Worm (Caenorhabditis elegans) whole organism, L1 larva: Measurements from ENCODE around the gene F53F4.16.

Source experiments
- C04F5.9 ChIP-seq: sonication (generic microtip); optimal IDR thresholded peaks from 2 replicates; lab custom pipeline; 2016; ENCODE audit warnings: missing genetic modification characterization, missing compliant biosample characterization
- C16A3.4 ChIP-seq: fragments of 150-350 bp; optimal IDR thresholded peaks from 2 replicates; lab custom pipeline; 2014; ENCODE audit warnings: missing biosample characterization, missing genetic modification characterization
- alr-1 ChIP-seq: fragments of 200-800 bp; sonication (Bioruptor generic); optimal IDR thresholded peaks from 2 replicates; lab custom pipeline; 2018; ENCODE audit warnings: borderline replicate concordance, mild to moderate bottlenecking, missing genetic modification characterization, missing compliant biosample characterization
- aly-2 ChIP-seq: fragments of 150-350 bp; optimal IDR thresholded peaks from 2 replicates; lab custom pipeline; 2014; ENCODE audit warnings: missing biosample characterization, missing genetic modification characterization
- ama-1 ChIP-seq: fragments of 150-350 bp; optimal IDR thresholded peaks from 2 replicates; lab custom pipeline; 2014
- blmp-1 ChIP-seq: fragments of 150-350 bp; optimal IDR thresholded peaks from 2 replicates; lab custom pipeline; 2014; ENCODE audit warnings: missing biosample characterization, missing genetic modification characterization
- ceh-8 ChIP-seq: fragments of 200-800 bp; sonication (Bioruptor generic); optimal IDR thresholded peaks from 2 replicates; lab custom pipeline; 2018; ENCODE audit warnings: mild to moderate bottlenecking, missing genetic modification characterization, moderate library complexity, missing compliant biosample characterization
- ceh-88 ChIP-seq: fragments of 200-800 bp; sonication (Bioruptor generic); IDR thresholded peaks from 2 replicates; pipeline ENCODE4 v1.3.6; 2022; ENCODE audit warnings: missing genetic modification characterization, missing compliant biosample characterization
- ceh-90 ChIP-seq: sonication (generic microtip); optimal IDR thresholded peaks from 2 replicates; lab custom pipeline; 2016; ENCODE audit warnings: missing genetic modification characterization, missing compliant biosample characterization
- dsc-1 ChIP-seq: sonication (generic microtip); optimal IDR thresholded peaks from 2 replicates; lab custom pipeline; 2016; ENCODE audit warnings: mild to moderate bottlenecking, missing genetic modification characterization, missing compliant biosample characterization
- elt-2 ChIP-seq: sonication (generic microtip); optimal IDR thresholded peaks from 2 replicates; lab custom pipeline; 2016; ENCODE audit warnings: missing genetic modification characterization, mild to moderate bottlenecking, inconsistent platforms, missing compliant biosample characterization, missing genetic modification reagents
- elt-3 ChIP-seq, 6 experiments: fragments of 150-350 bp in 1 of 6; sonication (generic microtip); optimal IDR thresholded peaks; 2 replicates each; lab custom pipeline; 2017 to 2018; ENCODE audit warnings: missing biosample characterization in 6 of 6, missing genetic modification characterization in 6 of 6, inconsistent platforms in 1 of 6
- fkh-4 ChIP-seq: sonication (generic microtip); optimal IDR thresholded peaks from 2 replicates; lab custom pipeline; 2016; ENCODE audit warnings: missing compliant biosample characterization, missing genetic modification characterization, borderline replicate concordance
- grh-1 ChIP-seq: fragments of 200-800 bp; sonication (Bioruptor generic); IDR thresholded peaks from 2 replicates; pipeline ENCODE4 v1.3.6; 2022; ENCODE audit warnings: missing genetic modification reagents, missing genetic modification characterization, missing compliant biosample characterization
- hlh-17 ChIP-seq: fragments of 200-800 bp; sonication (Bioruptor generic); optimal IDR thresholded peaks from 2 replicates; lab custom pipeline; 2018; ENCODE audit warnings: missing genetic modification characterization, mild to moderate bottlenecking, missing compliant biosample characterization, moderate library complexity, borderline replicate concordance
- hpl-2 ChIP-seq: fragments of 150-350 bp; optimal IDR thresholded peaks from 2 replicates; lab custom pipeline; 2014; ENCODE audit warnings: missing biosample characterization, missing genetic modification reagents, missing genetic modification characterization
- isw-1 ChIP-seq: fragments of 200-800 bp; sonication (Bioruptor generic); IDR thresholded peaks from 2 replicates; pipeline ENCODE4 v1.3.6; 2022; ENCODE audit warnings: missing genetic modification characterization, missing compliant biosample characterization
- jun-1 ChIP-seq: fragments of 150-350 bp; optimal IDR thresholded peaks from 2 replicates; lab custom pipeline; 2014; ENCODE audit warnings: missing biosample characterization, missing genetic modification reagents, missing genetic modification characterization
- lin-14 ChIP-seq: fragments of 200-800 bp; sonication (Bioruptor generic); optimal IDR thresholded peaks from 2 replicates; lab custom pipeline; 2018; ENCODE audit warnings: mild to moderate bottlenecking, missing genetic modification characterization, moderate library complexity, missing compliant biosample characterization
- lsy-2 ChIP-seq, 2 experiments: fragments of 150-350 bp; optimal IDR thresholded peaks; 2 replicates each; lab custom pipeline; 2014; ENCODE audit warnings: missing biosample characterization in 2 of 2, missing genetic modification characterization in 2 of 2
- mab-9 ChIP-seq: fragments of 200-800 bp; sonication (Bioruptor generic); IDR thresholded peaks from 2 replicates; pipeline ENCODE4 v1.3.6; 2022; ENCODE audit warnings: missing genetic modification reagents, missing genetic modification characterization, missing compliant biosample characterization
- nhr-11 ChIP-seq: fragments of 150-350 bp; optimal IDR thresholded peaks from 2 replicates; lab custom pipeline; 2014; ENCODE audit warnings: missing biosample characterization, missing genetic modification characterization
- nhr-20 ChIP-seq: sonication (generic microtip); optimal IDR thresholded peaks from 2 replicates; lab custom pipeline; 2016; ENCODE audit warnings: mild to moderate bottlenecking, missing genetic modification characterization, missing compliant biosample characterization
- nhr-237 ChIP-seq: fragments of 150-350 bp; optimal IDR thresholded peaks from 2 replicates; lab custom pipeline; 2014; ENCODE audit warnings: missing biosample characterization, missing genetic modification characterization
- nhr-71 ChIP-seq: sonication (generic microtip); optimal IDR thresholded peaks from 2 replicates; lab custom pipeline; 2016; ENCODE audit warnings: mild to moderate bottlenecking, missing genetic modification characterization, moderate library complexity, missing compliant biosample characterization
- nhr-76 ChIP-seq: sonication (generic microtip); optimal IDR thresholded peaks from 2 replicates; lab custom pipeline; 2017; ENCODE audit warnings: missing biosample characterization, missing genetic modification characterization
- nhr-77 ChIP-seq: fragments of 150-350 bp; optimal IDR thresholded peaks from 2 replicates; lab custom pipeline; 2014; ENCODE audit warnings: missing biosample characterization, missing genetic modification characterization
- nhr-84 ChIP-seq: sonication (generic microtip); optimal IDR thresholded peaks from 2 replicates; lab custom pipeline; 2017; ENCODE audit warnings: missing biosample characterization, missing genetic modification characterization
- nhr-85 ChIP-seq: sonication (generic microtip); peaks from one replicate; lab custom pipeline; 2016; ENCODE audit warnings: missing genetic modification characterization, inconsistent platforms, missing compliant biosample characterization
- pax-3 ChIP-seq: fragments of 200-800 bp; sonication (Bioruptor generic); optimal IDR thresholded peaks from 2 replicates; lab custom pipeline; 2018; ENCODE audit warnings: mild to moderate bottlenecking, missing genetic modification characterization, moderate library complexity, missing compliant biosample characterization
- sptf-1 ChIP-seq: fragments of 150-350 bp; optimal IDR thresholded peaks from 2 replicates; lab custom pipeline; 2014; ENCODE audit warnings: missing biosample characterization, missing genetic modification characterization
- unc-30 ChIP-seq: sonication (generic microtip); optimal IDR thresholded peaks from 2 replicates; lab custom pipeline; 2017; ENCODE audit warnings: missing biosample characterization, missing genetic modification characterization
- unc-86 ChIP-seq: sonication (generic microtip); optimal IDR thresholded peaks from 2 replicates; lab custom pipeline; 2016; ENCODE audit warnings: missing genetic modification characterization, missing compliant biosample characterization
- unc-98 ChIP-seq: fragments of 200-800 bp; sonication (Bioruptor generic); IDR thresholded peaks from 2 replicates; pipeline ENCODE4 v1.3.6; 2022; ENCODE audit warnings: missing genetic modification characterization, missing compliant biosample characterization
- vab-15 ChIP-seq: sonication (generic microtip); optimal IDR thresholded peaks from 2 replicates; lab custom pipeline; 2017; ENCODE audit warnings: missing genotype, mild to moderate bottlenecking, missing genetic modification characterization, missing compliant biosample characterization

Gene F53F4.16

DNA sequence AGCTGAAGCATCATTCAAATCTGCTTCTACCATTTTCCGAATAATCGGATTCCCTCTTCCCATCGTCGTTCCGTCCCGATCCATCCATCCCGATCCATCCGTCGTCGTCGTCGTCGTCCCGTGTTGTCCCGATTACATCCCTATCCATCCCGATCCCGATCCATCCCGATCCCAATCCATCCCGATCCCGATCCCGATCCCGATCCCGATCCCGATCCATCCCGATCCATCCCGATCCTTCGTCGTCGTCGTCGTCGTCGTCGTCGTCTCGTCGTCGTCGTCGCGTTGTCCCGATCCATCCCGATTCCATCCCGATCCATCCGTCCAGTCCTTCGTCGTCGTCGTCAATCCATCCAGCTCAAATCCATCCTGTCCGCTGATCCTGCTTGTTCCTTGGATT lies 25.6 kb upstream of the F53F4.16 start:
- TF ChIP-seq vab-15 (tag; lab: Kevin White, UChicago) = no peak
- TF ChIP-seq ceh-90 (tag; lab: Kevin White, UChicago) = no peak
- TF ChIP-seq sptf-1 = no peak

DNA sequence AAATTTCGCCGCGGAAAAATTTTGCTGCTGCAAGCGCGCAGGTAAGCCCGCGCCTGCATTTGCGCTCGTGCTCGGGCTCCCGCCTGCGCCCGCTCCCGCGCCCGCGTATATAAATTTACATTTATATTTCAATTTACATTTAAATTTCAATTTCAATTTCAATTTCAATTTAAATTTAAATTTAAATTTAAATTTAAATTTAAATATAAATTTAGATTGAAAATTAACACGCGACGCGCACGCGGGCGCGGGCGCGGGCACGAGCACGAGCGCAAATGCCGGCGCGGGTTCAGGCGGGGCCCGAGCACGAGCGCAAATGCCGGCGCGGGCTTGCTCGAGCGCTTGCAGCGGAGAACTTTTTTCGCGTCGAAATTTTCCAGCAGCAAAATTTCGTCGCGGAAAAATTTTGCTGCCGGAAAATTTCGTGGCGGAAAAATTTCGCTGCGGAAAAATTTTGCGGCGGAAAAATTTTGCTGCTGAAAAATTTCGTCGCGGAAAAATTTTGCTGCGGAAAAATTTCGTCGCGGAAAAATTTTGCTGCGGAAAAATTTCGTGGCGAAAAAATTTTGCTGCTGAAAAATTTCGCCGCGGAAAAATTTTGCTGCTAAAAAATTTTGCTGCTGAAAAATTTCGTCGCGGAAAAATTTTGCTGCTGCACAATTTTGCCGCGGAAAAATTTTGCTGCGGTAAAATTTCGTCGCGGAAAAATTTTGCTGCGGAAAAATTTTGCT lies 24.4 kb upstream of the F53F4.16 start:
- TF ChIP-seq elt-3 (tag; optimal IDR thresholded peaks at IDR 0.05; lab: Kevin White, UChicago) (no peak), aly-2 (tag; lab: Kevin White, UChicago) (no peak), ama-1 (lab: Kevin White, UChicago) (no peak), unc-98 (no peak), mab-9 (GFP tag; lab: Robert Waterston, UW) (peak; percentile 72; the same call in 1 of the 2 replicates), ceh-8 (GFP tag; lab: Kevin White, UChicago) (peak; percentile 98), lsy-2 (tag; optimal IDR thresholded peaks at IDR 0.05; lab: Kevin White, UChicago) (no peak), ceh-90 (tag; lab: Kevin White, UChicago) (no peak)

DNA sequence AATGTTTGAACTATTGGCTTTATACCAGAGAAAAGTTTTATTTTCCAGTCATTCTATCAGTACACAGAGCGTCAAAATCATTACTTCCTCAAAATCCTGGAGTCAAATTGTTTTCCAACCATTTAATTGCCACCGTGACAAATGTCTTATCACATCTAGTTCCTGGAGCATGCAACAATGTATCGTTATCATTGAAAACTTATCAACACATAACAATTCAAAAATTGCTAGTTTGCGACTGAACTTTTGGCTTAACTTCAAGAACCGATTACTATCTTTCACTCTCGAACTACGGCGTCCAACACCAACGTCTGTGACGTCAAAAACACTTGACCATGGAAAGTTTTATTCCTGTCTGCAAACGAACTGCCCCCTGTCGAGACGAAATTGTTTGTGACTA lies 16.4 kb upstream of the F53F4.16 start:
- TF ChIP-seq alr-1 (tag; lab: Kevin White, UChicago) (no peak), blmp-1 (no peak), lin-14 (GFP tag; lab: Kevin White, UChicago) (peak; percentile 14), jun-1 (tag; lab: Kevin White, UChicago) (peak; percentile 3), ama-1 (lab: Kevin White, UChicago) (no peak), nhr-11 (tag; lab: Kevin White, UChicago) (no peak), pax-3 (peak; percentile 30), lsy-2 (tag; optimal IDR thresholded peaks at IDR 0.05; lab: Kevin White, UChicago) (no peak), nhr-76 (tag; lab: Kevin White, UChicago) (no peak), C16A3.4 (tag; lab: Kevin White, UChicago) (no peak), nhr-71 (peak; percentile 20), elt-2 (tag; lab: Kevin White, UChicago) (peak; percentile 94), ceh-88 (GFP tag; lab: Robert Waterston, UW) (no peak), elt-3 (tag; optimal IDR thresholded peaks at IDR 0.05; lab: Kevin White, UChicago) (no peak), nhr-237 (tag; lab: Kevin White, UChicago) (no peak), unc-30 (tag; lab: Kevin White, UChicago) (no peak), hlh-17 (no peak), grh-1 (GFP tag; lab: Robert Waterston, UW) (no peak), unc-86 (no peak)

DNA sequence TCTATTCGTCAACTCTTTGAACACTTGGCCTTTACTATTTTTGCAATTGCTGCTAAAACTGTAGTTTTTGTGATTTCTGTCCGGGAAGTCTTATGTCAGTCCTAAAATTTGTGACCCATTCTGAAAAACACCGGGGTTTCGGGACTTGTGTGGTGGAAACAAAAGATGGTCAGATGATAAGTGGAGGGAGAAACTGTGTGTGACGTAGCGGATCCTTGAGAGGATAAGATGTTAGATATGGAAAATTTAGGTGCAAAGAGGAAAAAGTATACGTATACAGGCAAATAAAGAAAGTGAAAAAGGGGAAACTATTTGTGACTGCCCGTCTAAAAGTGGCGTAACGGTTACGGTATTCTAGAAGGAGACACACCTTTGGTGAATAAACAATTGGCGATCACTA lies 14.8 kb upstream of the F53F4.16 start:
- peak; percentile 73 for TF ChIP-seq blmp-1
- peak; percentile 57 for TF ChIP-seq nhr-85
- peak; percentile 0 for TF ChIP-seq nhr-20 (tag; lab: Kevin White, UChicago)
- TF ChIP-seq nhr-84 = no peak
- no peak for TF ChIP-seq ama-1 (lab: Kevin White, UChicago)

DNA sequence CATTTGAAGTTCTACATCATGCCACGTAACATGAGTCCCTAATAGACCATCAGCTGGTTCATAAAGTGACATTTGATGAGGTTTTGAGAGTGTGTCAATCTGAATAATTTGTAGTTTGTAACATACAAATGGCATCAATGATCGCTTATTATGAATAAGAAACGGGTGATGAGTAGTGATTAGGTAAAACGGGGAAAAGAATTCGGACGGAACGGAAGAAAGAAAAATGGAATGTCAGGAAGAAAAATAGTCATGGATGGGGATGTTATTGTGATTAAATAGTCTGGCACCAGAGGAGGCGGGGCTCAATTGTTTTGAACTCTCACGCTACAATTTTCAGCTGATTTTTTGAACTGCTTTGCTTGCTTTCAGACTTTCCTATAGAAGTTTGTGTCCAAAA lies 12.5 kb upstream of the F53F4.16 start, which contains the start of gene H37A05.2:
TSS of gene H37A05.2 (minus strand) at position 101 of the 400 bp plus-strand sequence.
- no peak for TF ChIP-seq nhr-20 (tag; lab: Kevin White, UChicago)
- TF ChIP-seq lin-14 (GFP tag; lab: Kevin White, UChicago) = no peak
- no peak for TF ChIP-seq isw-1
- no peak for TF ChIP-seq nhr-77
- TF ChIP-seq ceh-88 (GFP tag; lab: Robert Waterston, UW) = no peak
- TF ChIP-seq dsc-1 (tag; lab: Kevin White, UChicago) = no peak
- no peak for TF ChIP-seq C04F5.9 (tag; lab: Kevin White, UChicago)
- no peak for TF ChIP-seq fkh-4 (tag; lab: Kevin White, UChicago)
- TF ChIP-seq hpl-2 = no peak
